Worm (Caenorhabditis elegans): ENCODE data around the gene syg-2.

Gene syg-2

DNA sequence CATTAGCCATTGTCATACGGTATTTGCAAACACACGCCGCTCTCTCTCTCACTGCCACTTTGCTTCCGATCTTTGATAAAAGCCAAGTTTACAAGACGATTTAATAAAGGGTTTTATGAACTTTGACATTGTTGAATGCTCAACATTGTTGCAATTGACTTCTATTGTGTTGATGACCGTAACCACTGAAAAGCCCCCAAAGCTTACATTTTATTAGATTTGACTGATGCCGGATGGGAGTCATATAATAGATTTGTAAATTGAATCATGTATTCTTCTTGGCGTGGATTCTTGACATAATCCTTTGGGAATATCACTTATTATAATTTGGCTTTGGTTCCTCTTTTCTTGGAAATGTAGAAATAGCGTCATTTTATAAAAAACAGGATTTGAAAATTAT is 41.1 kb downstream of the syg-2 start:
- TF ChIP-seq nhr-120 (GFP tag; IDR thresholded peaks at IDR 0.05), result no peak
- TF ChIP-seq die-1 (tag; optimal IDR thresholded peaks at IDR 0.05), result no peak
- no peak for TF ChIP-seq ztf-25 (GFP tag; IDR thresholded peaks at IDR 0.05)
- TF ChIP-seq akir-1 (GFP tag; optimal IDR thresholded peaks at IDR 0.05), result no peak
- TF ChIP-seq mel-28 (tag; optimal IDR thresholded peaks at IDR 0.05; ENCODE audit: borderline replicate concordance), result no peak
- no peak for TF ChIP-seq Y79H2A.3 (GFP tag; conservative IDR thresholded peaks at IDR 0.05)
- no peak for TF ChIP-seq lag-1 (GFP tag; IDR thresholded peaks at IDR 0.05)
- TF ChIP-seq B0019.2 (GFP tag; conservative IDR thresholded peaks at IDR 0.05), result no peak
- no peak for TF ChIP-seq hsf-1 (GFP tag; IDR thresholded peaks at IDR 0.05)

DNA sequence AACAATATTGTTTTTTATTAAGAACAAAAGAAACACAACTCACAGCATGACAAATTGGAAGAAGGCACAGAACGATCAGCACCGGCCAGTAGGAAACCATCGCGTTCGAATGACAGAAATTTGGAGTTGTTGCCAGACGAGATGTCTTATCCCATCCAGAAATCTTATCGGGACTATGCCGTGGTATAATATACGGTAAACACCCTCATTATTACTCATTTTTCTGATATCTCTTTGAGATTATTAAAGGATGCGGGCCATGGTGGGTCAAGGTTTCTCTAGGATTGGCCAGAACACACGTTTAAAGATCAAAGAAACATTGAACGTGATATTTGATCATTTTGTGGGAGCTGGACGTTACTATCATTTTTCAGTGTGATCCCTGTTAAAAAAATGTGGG is 45.1 kb downstream of the syg-2 start, which contains the start of gene hch-1:
Gene hch-1 (minus strand): TSS at position 112 of the 400 bp plus-strand sequence.
- TF ChIP-seq F10E7.11 (tag; optimal IDR thresholded peaks at IDR 0.05) (no peak), aptf-2 (GFP tag; conservative IDR thresholded peaks at IDR 0.05) (no peak), lir-1 (GFP tag; conservative IDR thresholded peaks at IDR 0.05) (no peak), mes-4 (tag; optimal IDR thresholded peaks at IDR 0.05) (no peak), egl-44 (GFP tag; IDR thresholded peaks at IDR 0.05) (no peak), sdz-38 (tag; optimal IDR thresholded peaks at IDR 0.05) (no peak), F57A8.1 (GFP tag; optimal IDR thresholded peaks at IDR 0.05) (no peak), mxl-1 (tag; optimal IDR thresholded peaks at IDR 0.05) (no peak), zfh-2 (GFP tag; conservative IDR thresholded peaks at IDR 0.05) (no peak), C17E4.6 (GFP tag; IDR thresholded peaks at IDR 0.05) (no peak), mcd-1 (GFP tag; IDR thresholded peaks at IDR 0.05) (no peak), ztf-6 (GFP tag; IDR thresholded peaks at IDR 0.05) (no peak), madf-3 (GFP tag; IDR thresholded peaks at IDR 0.05) (no peak), hmg-1.2 (GFP tag; IDR thresholded peaks at IDR 0.05) (no peak)

DNA sequence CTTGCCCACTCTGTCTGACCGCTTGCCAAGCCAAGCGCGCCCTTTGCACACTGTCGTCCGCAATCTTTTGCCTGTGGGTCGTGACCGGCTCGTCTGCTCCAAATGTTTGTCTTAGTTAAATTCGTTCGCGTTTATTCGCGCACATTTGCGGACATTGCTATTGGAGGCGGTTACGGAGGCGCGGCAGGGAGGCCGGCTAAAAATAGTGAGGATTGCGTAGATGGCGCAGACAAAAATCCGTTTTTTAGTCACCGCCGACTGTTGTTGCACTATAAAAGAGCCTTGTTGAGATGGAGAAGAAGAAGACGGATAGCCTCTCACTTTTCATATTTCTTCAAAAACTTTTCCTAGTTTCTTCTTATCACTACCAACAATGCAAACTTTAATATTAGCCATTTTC is 46.7 kb downstream of the syg-2 start, which contains the start of gene F40E10.5:
Gene F40E10.5 (plus strand): TSS at position 301 of the 400 bp plus-strand sequence.
- TF ChIP-seq ama-1 (optimal IDR thresholded peaks at IDR 0.05), result no peak
- no peak for TF ChIP-seq ama-1 (GFP tag; optimal IDR thresholded peaks at IDR 0.05)
- TF ChIP-seq zfh-2 (GFP tag; conservative IDR thresholded peaks at IDR 0.05), result peak; percentile 63

- no peak for TF ChIP-seq ceh-91 (GFP tag; IDR thresholded peaks at IDR 0.05)
- TF ChIP-seq snpc-4 (GFP tag; optimal IDR thresholded peaks at IDR 0.05), result no peak
- TF ChIP-seq snpc-4 (tag; optimal IDR thresholded peaks at IDR 0.05), result peak in 2 of 4 experiments; percentile 68 to 80
These were observed 50.2 kb downstream of the syg-2 start for ce11 chrX:14704933-14705332.

- TF ChIP-seq athp-1 (tag; optimal IDR thresholded peaks at IDR 0.05) (no peak), repo-1 (tag; optimal IDR thresholded peaks at IDR 0.05) (no peak), tlf-1 (GFP tag; optimal IDR thresholded peaks at IDR 0.05) (no peak), madf-3 (GFP tag; IDR thresholded peaks at IDR 0.05) (no peak), ceh-58 (GFP tag; IDR thresholded peaks at IDR 0.05) (no peak), lsl-1 (GFP tag; optimal IDR thresholded peaks at IDR 0.05) (no peak), egrh-3 (GFP tag; IDR thresholded peaks at IDR 0.05) (no peak), ets-4 (GFP tag; optimal IDR thresholded peaks at IDR 0.05) (no peak), F10E7.11 (tag; optimal IDR thresholded peaks at IDR 0.05) (no peak), attf-6 (GFP tag; IDR thresholded peaks at IDR 0.05) (no peak), T07F8.4 (tag; optimal IDR thresholded peaks at IDR 0.05) (no peak), ceh-27 (GFP tag; optimal IDR thresholded peaks at IDR 0.05) (no peak), chd-7 (tag; optimal IDR thresholded peaks at IDR 0.05) (peak; percentile 51), nhr-120 (GFP tag; IDR thresholded peaks at IDR 0.05) (no peak), pbrm-1 (GFP tag; IDR thresholded peaks at IDR 0.05) (no peak), bed-2 (GFP tag; IDR thresholded peaks at IDR 0.05) (no peak), ekl-4 (GFP tag; IDR thresholded peaks at IDR 0.05) (peak; percentile 36; the same call in 1 of the 2 replicates), die-1 (tag; optimal IDR thresholded peaks at IDR 0.05) (no peak), Y79H2A.3 (GFP tag; conservative IDR thresholded peaks at IDR 0.05) (no peak), ccch-3 (GFP tag; optimal IDR thresholded peaks at IDR 0.05) (no peak), dox-1 (GFP tag; IDR thresholded peaks at IDR 0.05) (peak; percentile 31; the same call in 1 of the 2 replicates)
These were observed 52.0 kb downstream of the syg-2 start, which contains the start of gene tmem-184 for ce11 chrX:14706698-14707285. tmem-184 (minus strand) TSS chrX:14706861.

All from whole organism, young adult.